Fruit fly (Drosophila melanogaster): ENCODE data around the gene Ugt35A1.

dm6 chr3R:11136877-11137276 lies 35.6 kb downstream of the Ugt35A1 start, which contains the start of gene mAcon2:
- TF ChIP-seq CTCF (optimal IDR thresholded peaks at IDR 0.05) (no peak), CG8478 (optimal IDR thresholded peaks at IDR 0.05) (no peak)
